Worm (Caenorhabditis elegans): ENCODE results near the gene C44B11.6.

DNA sequence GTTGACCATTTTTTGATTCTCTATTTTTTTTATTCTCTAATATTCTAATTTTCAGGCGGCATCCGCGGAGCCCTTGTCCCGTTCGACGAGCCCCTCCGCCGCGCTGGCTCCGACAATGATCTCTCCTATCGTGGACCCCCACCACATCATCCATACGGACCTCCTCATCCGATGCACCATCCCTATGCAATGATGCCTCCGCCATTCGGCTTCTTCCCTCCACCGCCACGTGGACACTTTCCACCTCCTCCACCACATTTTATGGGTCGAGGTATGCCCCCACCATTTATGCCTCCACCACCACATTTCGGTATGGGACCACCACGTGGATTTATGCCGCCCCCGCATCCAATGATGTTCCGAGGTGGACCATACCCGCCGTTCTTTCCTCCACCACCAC is 16.3 kb downstream of the C44B11.6 start:
- TF ChIP-seq pat-9 (tag; optimal IDR thresholded peaks at IDR 0.05) = no peak
- no peak for TF ChIP-seq mec-3 (tag; optimal IDR thresholded peaks at IDR 0.05; ENCODE audit: borderline replicate concordance)
- TF ChIP-seq eyg-1 (tag; optimal IDR thresholded peaks at IDR 0.05) = no peak
- TF ChIP-seq ceh-22 (tag; optimal IDR thresholded peaks at IDR 0.05) = no peak
- TF ChIP-seq Y22D7AL.16 (tag; optimal IDR thresholded peaks at IDR 0.05) = no peak

Data from whole organism, late embryonic.